Worm (Caenorhabditis elegans): ENCODE results near the gene B0554.4.

DNA sequence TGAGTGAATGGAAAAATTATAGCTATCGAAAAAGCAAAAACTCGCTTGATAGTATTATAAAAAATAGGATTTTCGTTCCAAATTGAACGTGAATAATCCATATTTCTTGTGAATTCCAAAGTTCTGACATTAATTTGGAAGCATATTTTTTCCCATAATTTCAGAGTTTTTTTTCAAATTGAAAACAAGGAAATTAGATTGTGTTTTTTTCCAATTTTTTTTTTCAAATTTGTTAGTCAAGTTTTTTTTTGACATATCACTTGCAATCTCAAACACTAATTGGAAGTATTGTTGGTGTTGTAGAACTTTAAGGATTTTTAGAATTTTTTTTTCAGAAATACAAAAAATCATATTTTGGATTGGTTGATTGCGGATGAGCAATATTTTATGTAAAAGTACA, 17.6 kb downstream of the B0554.4 start, which contains the start of gene srh-34:
- TF ChIP-seq ztf-11 (tag; optimal IDR thresholded peaks at IDR 0.05), result no peak
- TF ChIP-seq unc-62 (GFP tag; optimal IDR thresholded peaks at IDR 0.05), result no peak
- no peak for TF ChIP-seq ces-1 (GFP tag; optimal IDR thresholded peaks at IDR 0.05)
- TF ChIP-seq nhr-237 (tag; optimal IDR thresholded peaks at IDR 0.05), result no peak

Measured in whole organism, mixed stage, embryonic.